Worm (Caenorhabditis elegans) whole organism, L4/young adult: ENCODE measurements around the gene K12G11.6.

ENCODE experiments used
- W03F9.2 ChIP-seq: fragments of 150-350 bp; optimal IDR thresholded peaks from 2 replicates; lab custom pipeline; 2014; ENCODE audit warnings: missing biosample characterization, missing genetic modification characterization
- dao-5 ChIP-seq: sonication (generic microtip); optimal IDR thresholded peaks from 2 replicates; lab custom pipeline; 2016; ENCODE audit warnings: missing genotype, missing genetic modification characterization, moderate library complexity, missing compliant biosample characterization
- him-1 ChIP-seq: sonication (generic microtip); optimal IDR thresholded peaks from 2 replicates; lab custom pipeline; 2016; ENCODE audit warnings: missing genotype, missing genetic modification reagents, missing genetic modification characterization, missing compliant biosample characterization

ce11 chrV:11891143-11891862 lies 2.8 kb upstream of the K12G11.6 start, which contains the start of the genes sodh-2 and srx-76:
- no peak for TF ChIP-seq dao-5 (tag; lab: Kevin White, UChicago)
- TF ChIP-seq him-1 (tag; lab: Kevin White, UChicago): no peak
- TF ChIP-seq W03F9.2 (tag; lab: Kevin White, UChicago): no peak
